Worm (Caenorhabditis elegans) whole organism, L2 larva: Measurements from ENCODE around the gene C14A4.8.

Source experiments
- C34F6.9 ChIP-seq: fragments of 150-350 bp; optimal IDR thresholded peaks from 2 replicates; lab custom pipeline; 2014; ENCODE audit warnings: missing biosample characterization, missing genetic modification characterization
- F13H6.1 ChIP-seq: sonication (generic microtip); optimal IDR thresholded peaks from 2 replicates; lab custom pipeline; 2016; ENCODE audit warnings: missing genetic modification characterization, missing compliant biosample characterization
- R02D3.7 ChIP-seq: fragments of 150-350 bp; optimal IDR thresholded peaks from 2 replicates; lab custom pipeline; 2014; ENCODE audit warnings: missing biosample characterization, missing genetic modification characterization
- Y55F3AM.14 ChIP-seq: fragments of 200-800 bp; sonication (Bioruptor generic); optimal IDR thresholded peaks from 2 replicates; lab custom pipeline; 2018; ENCODE audit warnings: mild to moderate bottlenecking, missing genetic modification characterization, missing compliant biosample characterization
- ZK546.5 ChIP-seq: sonication (generic microtip); optimal IDR thresholded peaks from 2 replicates; lab custom pipeline; 2017; ENCODE audit warnings: missing biosample characterization, missing genetic modification characterization
- alr-1 ChIP-seq: fragments of 150-350 bp; optimal IDR thresholded peaks from 2 replicates; lab custom pipeline; 2014; ENCODE audit warnings: missing biosample characterization, missing genetic modification characterization
- aly-2 ChIP-seq: fragments of 150-350 bp; optimal IDR thresholded peaks from 2 replicates; lab custom pipeline; 2014; ENCODE audit warnings: missing biosample characterization, missing genetic modification characterization
- ama-1 ChIP-seq: fragments of 150-350 bp; optimal IDR thresholded peaks from 2 replicates; lab custom pipeline; 2018; ENCODE audit warnings: inconsistent platforms
- blmp-1 ChIP-seq: sonication (generic microtip); optimal IDR thresholded peaks from 2 replicates; lab custom pipeline; 2017; ENCODE audit warnings: missing genetic modification characterization, mild to moderate bottlenecking, missing compliant biosample characterization, antibody characterized with exemption, moderate library complexity; ENCODE audit not compliant: insufficient read depth
- ceh-16 ChIP-seq: fragments of 150-350 bp; optimal IDR thresholded peaks from 2 replicates; lab custom pipeline; 2014; ENCODE audit warnings: missing biosample characterization, missing genetic modification characterization
- ceh-82 ChIP-seq: fragments of 150-350 bp; optimal IDR thresholded peaks from 2 replicates; lab custom pipeline; 2014; ENCODE audit warnings: missing biosample characterization, missing genetic modification characterization
- crh-2 ChIP-seq: sonication (generic microtip); optimal IDR thresholded peaks from 2 replicates; lab custom pipeline; 2017; ENCODE audit warnings: missing biosample characterization, missing genetic modification characterization
- dmd-4 ChIP-seq: sonication (generic microtip); optimal IDR thresholded peaks from 2 replicates; lab custom pipeline; 2017; ENCODE audit warnings: missing biosample characterization, missing genetic modification characterization
- egl-27 ChIP-seq: sonication (generic microtip); optimal IDR thresholded peaks from 3 replicates; lab custom pipeline; 2017; ENCODE audit warnings: missing biosample characterization, missing genetic modification reagents, missing genetic modification characterization
- elt-1 ChIP-seq: fragments of 150-350 bp; optimal IDR thresholded peaks from 2 replicates; lab custom pipeline; 2014; ENCODE audit warnings: missing biosample characterization, missing genetic modification characterization
- elt-3 ChIP-seq: sonication (generic microtip); optimal IDR thresholded peaks from 2 replicates; lab custom pipeline; 2017; ENCODE audit warnings: missing biosample characterization, missing genetic modification characterization
- fos-1 ChIP-seq: fragments of 150-350 bp; optimal IDR thresholded peaks from 2 replicates; lab custom pipeline; 2014; ENCODE audit warnings: missing biosample characterization, missing genetic modification characterization
- gmeb-1 ChIP-seq: fragments of 150-350 bp; optimal IDR thresholded peaks from 2 replicates; lab custom pipeline; 2014; ENCODE audit warnings: missing biosample characterization, missing genetic modification characterization
- lin-11 ChIP-seq: fragments of 150-350 bp; sonication (generic microtip); optimal IDR thresholded peaks from 2 replicates; lab custom pipeline; 2014; ENCODE audit warnings: missing biosample characterization, missing genetic modification characterization, inconsistent platforms, mixed read lengths
- lin-13 ChIP-seq: fragments of 150-350 bp; optimal IDR thresholded peaks from 2 replicates; lab custom pipeline; 2014; ENCODE audit warnings: missing biosample characterization, missing genetic modification reagents, missing genetic modification characterization
- lin-39 ChIP-seq: fragments of 150-350 bp; optimal IDR thresholded peaks from 2 replicates; lab custom pipeline; 2014; ENCODE audit warnings: missing biosample characterization, missing genetic modification reagents, missing genetic modification characterization
- lsy-2 ChIP-seq, 2 experiments: fragments of 150-350 bp in 1 of 2; sonication (generic microtip) in 1 of 2; optimal IDR thresholded peaks; 2 replicates each; lab custom pipeline; 2014 to 2017; ENCODE audit warnings: missing biosample characterization in 2 of 2, missing genetic modification characterization in 2 of 2
- mab-5 ChIP-seq: fragments of 150-350 bp; optimal IDR thresholded peaks from 2 replicates; lab custom pipeline; 2014; ENCODE audit warnings: missing biosample characterization, missing genetic modification characterization
- mbf-1 ChIP-seq: sonication (generic microtip); optimal IDR thresholded peaks from 2 replicates; lab custom pipeline; 2017; ENCODE audit warnings: missing biosample characterization, missing genetic modification characterization
- mdl-1 ChIP-seq, 2 experiments: fragments of 150-350 bp in 1 of 2; sonication (generic microtip) in 1 of 2; optimal IDR thresholded peaks; 2 replicates each; lab custom pipeline; 2017; ENCODE audit warnings: missing biosample characterization in 2 of 2, missing genetic modification characterization in 2 of 2
- nhr-10 ChIP-seq: sonication (generic microtip); optimal IDR thresholded peaks from 2 replicates; lab custom pipeline; 2017; ENCODE audit warnings: missing biosample characterization, missing genetic modification characterization
- nhr-11 ChIP-seq: fragments of 150-350 bp; optimal IDR thresholded peaks from 2 replicates; lab custom pipeline; 2014; ENCODE audit warnings: missing biosample characterization, missing genetic modification characterization
- nhr-12 ChIP-seq: fragments of 150-350 bp; optimal IDR thresholded peaks from 2 replicates; lab custom pipeline; 2014; ENCODE audit warnings: missing biosample characterization, missing genetic modification characterization
- nhr-129 ChIP-seq: fragments of 150-350 bp; optimal IDR thresholded peaks from 2 replicates; lab custom pipeline; 2014; ENCODE audit warnings: missing biosample characterization, missing genetic modification characterization
- nhr-21 ChIP-seq: fragments of 150-350 bp; optimal IDR thresholded peaks from 2 replicates; lab custom pipeline; 2014; ENCODE audit warnings: missing biosample characterization, missing genetic modification characterization
- nhr-23 ChIP-seq: fragments of 150-350 bp; optimal IDR thresholded peaks from 2 replicates; lab custom pipeline; 2014; ENCODE audit warnings: missing biosample characterization, missing genetic modification reagents, missing genetic modification characterization
- nhr-237 ChIP-seq: fragments of 150-350 bp; optimal IDR thresholded peaks from 2 replicates; lab custom pipeline; 2014; ENCODE audit warnings: missing biosample characterization, missing genetic modification characterization
- nhr-25 ChIP-seq: fragments of 150-350 bp; sonication (generic microtip); optimal IDR thresholded peaks from 3 replicates; lab custom pipeline; 2014; ENCODE audit warnings: missing biosample characterization, missing genetic modification characterization
- nhr-6 ChIP-seq: fragments of 150-350 bp; optimal IDR thresholded peaks from 2 replicates; lab custom pipeline; 2014; ENCODE audit warnings: missing biosample characterization, missing genetic modification characterization
- nhr-77 ChIP-seq: fragments of 150-350 bp; optimal IDR thresholded peaks from 2 replicates; lab custom pipeline; 2014; ENCODE audit warnings: missing biosample characterization, missing genetic modification characterization
- peb-1 ChIP-seq: fragments of 150-350 bp; optimal IDR thresholded peaks from 2 replicates; lab custom pipeline; 2014; ENCODE audit warnings: missing biosample characterization, missing genetic modification characterization
- sem-4 ChIP-seq: fragments of 150-350 bp; optimal IDR thresholded peaks from 2 replicates; lab custom pipeline; 2014; ENCODE audit warnings: missing biosample characterization, missing genetic modification reagents, missing genetic modification characterization
- skn-1 ChIP-seq: sonication (generic microtip); optimal IDR thresholded peaks from 2 replicates; lab custom pipeline; 2017; ENCODE audit warnings: missing biosample characterization, missing genetic modification characterization
- sma-3 ChIP-seq: sonication (generic microtip); optimal IDR thresholded peaks from 2 replicates; lab custom pipeline; 2016; ENCODE audit warnings: missing genetic modification reagents, missing genetic modification characterization, missing compliant biosample characterization
- sma-9 ChIP-seq, 2 experiments: fragments of 150-350 bp in 1 of 2; sonication (generic microtip) in 1 of 2; optimal IDR thresholded peaks; 2 replicates each; lab custom pipeline; 2014 to 2016; ENCODE audit warnings: missing genetic modification characterization in 2 of 2, mild to moderate bottlenecking in 1 of 2, missing biosample characterization in 1 of 2, missing compliant biosample characterization in 1 of 2, missing genetic modification reagents in 1 of 2, moderate library complexity in 1 of 2
- snpc-4 ChIP-seq: fragments of 150-350 bp; optimal IDR thresholded peaks from 2 replicates; lab custom pipeline; 2014; ENCODE audit warnings: missing biosample characterization, missing genetic modification characterization
- unc-39 ChIP-seq: fragments of 150-350 bp; optimal IDR thresholded peaks from 2 replicates; lab custom pipeline; 2014; ENCODE audit warnings: missing biosample characterization, missing genetic modification characterization
- unc-55 ChIP-seq: fragments of 150-350 bp; sonication (generic microtip); optimal IDR thresholded peaks from 3 replicates; lab custom pipeline; 2014; ENCODE audit warnings: missing biosample characterization, missing genetic modification reagents, missing genetic modification characterization
- unc-62 ChIP-seq: fragments of 150-350 bp; optimal IDR thresholded peaks from 2 replicates; lab custom pipeline; 2014; ENCODE audit warnings: missing biosample characterization, missing genetic modification reagents, missing genetic modification characterization
- zag-1 ChIP-seq: fragments of 150-350 bp; optimal IDR thresholded peaks from 2 replicates; lab custom pipeline; 2014; ENCODE audit warnings: missing biosample characterization, missing genetic modification characterization
- ztf-1 ChIP-seq: fragments of 200-800 bp; sonication (Bioruptor generic); conservative IDR thresholded peaks from 2 replicates; pipeline ENCODE4 v1.3.6; 2022; ENCODE audit warnings: missing genetic modification characterization, missing compliant biosample characterization
- ztf-11 ChIP-seq: sonication (generic microtip); optimal IDR thresholded peaks from 2 replicates; lab custom pipeline; 2017; ENCODE audit warnings: missing biosample characterization, missing genetic modification characterization
- ztf-4 ChIP-seq: fragments of 150-350 bp; optimal IDR thresholded peaks from 2 replicates; lab custom pipeline; 2014; ENCODE audit warnings: missing biosample characterization, missing genetic modification characterization

Gene C14A4.8

DNA sequence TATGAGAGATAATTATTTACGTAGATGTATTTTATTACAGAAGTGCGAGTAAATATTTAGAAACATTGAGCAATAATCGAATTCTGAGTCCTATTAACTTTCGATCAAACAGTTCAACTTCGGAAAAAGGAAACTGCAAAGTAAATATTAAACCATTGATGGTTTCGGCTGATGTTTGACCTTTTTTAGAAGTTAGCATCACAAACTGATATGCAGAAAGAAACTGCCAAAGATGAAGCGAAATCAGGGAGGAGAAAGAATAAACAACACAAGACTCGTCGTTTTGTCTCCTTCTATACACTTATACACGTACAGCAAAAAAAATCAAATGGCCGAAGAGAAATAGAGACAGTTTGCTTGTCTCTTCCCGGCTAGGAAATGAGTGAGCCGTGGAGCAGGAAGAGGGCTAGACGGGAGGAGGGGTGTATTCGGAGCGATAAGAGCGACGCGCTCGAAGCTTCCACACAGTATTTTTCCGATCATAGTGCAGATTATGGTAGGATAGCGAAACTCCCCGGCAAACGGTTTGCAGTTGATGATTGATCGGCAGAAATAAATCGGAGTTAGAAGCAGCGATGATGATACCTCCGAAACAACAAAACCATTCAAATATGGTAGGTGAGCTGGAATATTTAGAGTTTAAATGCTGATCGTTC, 41.3 kb downstream of the C14A4.8 start:
- peak; percentile 39 for TF ChIP-seq fos-1 (tag; lab: Kevin White, UChicago)
- TF ChIP-seq dmd-4 (tag; lab: Kevin White, UChicago), result no peak
- TF ChIP-seq nhr-129 (tag; lab: Kevin White, UChicago), result peak; percentile 23
- no peak for TF ChIP-seq sem-4 (tag; lab: Kevin White, UChicago)
- peak; percentile 45 for TF ChIP-seq sma-9 (GFP tag; optimal IDR thresholded peaks at IDR 0.05; lab: Kevin White, UChicago)
- TF ChIP-seq sma-9 (tag; optimal IDR thresholded peaks at IDR 0.05; lab: Kevin White, UChicago), result no peak
- TF ChIP-seq, all 48 proteins: peak for 3

DNA sequence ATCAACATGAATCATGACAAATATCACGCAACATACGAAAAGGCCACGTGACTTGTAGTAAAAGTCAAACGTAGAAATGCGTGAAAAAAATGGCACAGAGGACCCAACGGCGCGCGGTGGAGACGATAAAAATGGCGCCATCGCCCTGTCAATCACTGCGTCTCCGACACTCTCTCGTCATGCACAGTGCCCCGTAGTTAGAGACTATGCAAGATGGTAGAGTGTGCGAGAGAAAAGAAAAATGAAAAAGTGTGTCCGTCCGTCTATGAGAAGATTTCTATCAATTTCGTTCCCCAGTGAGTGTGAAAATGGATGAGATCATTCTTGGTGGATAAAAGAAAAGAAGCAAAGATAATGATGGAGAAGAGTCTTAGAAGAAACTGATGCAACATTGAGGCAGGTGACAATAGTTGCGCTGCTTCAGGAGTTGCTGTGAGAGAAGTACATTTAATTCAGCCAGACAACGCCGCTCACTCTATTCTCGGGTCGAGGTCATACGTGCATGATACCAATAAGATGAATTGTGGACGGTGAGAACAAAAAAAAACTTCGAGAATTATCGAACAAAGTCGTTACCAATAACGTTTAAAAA, 42.4 kb downstream of the C14A4.8 start:
- peak in 1 of 2 experiments; percentile 54 for TF ChIP-seq lsy-2 (tag; optimal IDR thresholded peaks at IDR 0.05; lab: Kevin White, UChicago)
- TF ChIP-seq crh-2 (tag; lab: Kevin White, UChicago), result peak; percentile 55
- TF ChIP-seq fos-1 (tag; lab: Kevin White, UChicago), result peak; percentile 80
- no peak for TF ChIP-seq nhr-11 (tag; lab: Kevin White, UChicago)
- no peak for TF ChIP-seq lin-11 (tag; lab: Kevin White, UChicago)
- peak; percentile 72 for TF ChIP-seq sem-4 (tag; lab: Kevin White, UChicago)
- no peak for TF ChIP-seq alr-1
- TF ChIP-seq ztf-1 (GFP tag; lab: Robert Waterston, UW), result no peak
- TF ChIP-seq nhr-129 (tag; lab: Kevin White, UChicago), result peak; percentile 95
- no peak for TF ChIP-seq nhr-6 (tag; lab: Kevin White, UChicago)
- TF ChIP-seq lin-13 (GFP tag; lab: Kevin White, UChicago), result peak; percentile 15
- no peak for TF ChIP-seq unc-39 (tag; lab: Kevin White, UChicago)
- TF ChIP-seq mab-5 (tag; lab: Kevin White, UChicago), result no peak
- TF ChIP-seq C34F6.9 (tag; lab: Kevin White, UChicago), result peak; percentile 63
- no peak for TF ChIP-seq mbf-1 (tag; lab: Kevin White, UChicago)
- TF ChIP-seq nhr-21 (tag; lab: Kevin White, UChicago), result peak; percentile 73
- TF ChIP-seq zag-1 (tag; lab: Kevin White, UChicago), result no peak
- TF ChIP-seq nhr-10 (tag; lab: Kevin White, UChicago), result no peak
- TF ChIP-seq nhr-77, result no peak
- TF ChIP-seq nhr-12 (tag; lab: Kevin White, UChicago), result no peak
- no peak for TF ChIP-seq Y55F3AM.14 (GFP tag; lab: Kevin White, UChicago)
- TF ChIP-seq aly-2 (tag; lab: Kevin White, UChicago), result no peak
- peak; percentile 35 for TF ChIP-seq egl-27 (tag; lab: Kevin White, UChicago)
- TF ChIP-seq elt-1, result no peak
- TF ChIP-seq elt-3, result no peak
- no peak for TF ChIP-seq skn-1 (tag; lab: Kevin White, UChicago)
- no peak for TF ChIP-seq ZK546.5
- TF ChIP-seq sma-9 (GFP tag; optimal IDR thresholded peaks at IDR 0.05; lab: Kevin White, UChicago), result peak; percentile 40
- TF ChIP-seq sma-9 (tag; optimal IDR thresholded peaks at IDR 0.05; lab: Kevin White, UChicago), result no peak
- peak; percentile 33 for TF ChIP-seq unc-55
- no peak for TF ChIP-seq ama-1 (lab: Kevin White, UChicago)
- TF ChIP-seq nhr-237 (tag; lab: Kevin White, UChicago), result no peak
- no peak for TF ChIP-seq lin-39 (tag; lab: Kevin White, UChicago)
- TF ChIP-seq blmp-1, result no peak
- no peak for TF ChIP-seq ceh-16 (tag; lab: Kevin White, UChicago)
- peak; percentile 30 for TF ChIP-seq gmeb-1 (tag; lab: Kevin White, UChicago)
- TF ChIP-seq ceh-82 (tag; lab: Kevin White, UChicago), result no peak
- TF ChIP-seq ztf-4 (tag; lab: Kevin White, UChicago), result peak; percentile 73
- TF ChIP-seq nhr-25, result peak; percentile 80
- TF ChIP-seq sma-3, result peak; percentile 81
- TF ChIP-seq mdl-1 (tag; optimal IDR thresholded peaks at IDR 0.05; lab: Kevin White, UChicago), result peak; percentile 51 to 54
- TF ChIP-seq ztf-11 (tag; lab: Kevin White, UChicago), result no peak
- no peak for TF ChIP-seq unc-62 (GFP tag; lab: Kevin White, UChicago)
- no peak for TF ChIP-seq dmd-4 (tag; lab: Kevin White, UChicago)
- TF ChIP-seq R02D3.7 (tag; lab: Kevin White, UChicago), result no peak
- TF ChIP-seq F13H6.1, result peak; percentile 78
- peak; percentile 44 for TF ChIP-seq snpc-4 (tag; lab: Kevin White, UChicago)
- TF ChIP-seq nhr-23 (tag; lab: Kevin White, UChicago), result no peak
- TF ChIP-seq peb-1 (tag; lab: Kevin White, UChicago), result no peak
